Worm (Caenorhabditis elegans) whole organism, L2 larva: Measurements from ENCODE around the gene fbxb-39.

Experiments
- R02D3.7 ChIP-seq: fragments of 150-350 bp; optimal IDR thresholded peaks from 2 replicates; lab custom pipeline; 2014; ENCODE audit warnings: missing biosample characterization, missing genetic modification characterization
- aly-2 ChIP-seq: fragments of 150-350 bp; optimal IDR thresholded peaks from 2 replicates; lab custom pipeline; 2014; ENCODE audit warnings: missing biosample characterization, missing genetic modification characterization
- ceh-82 ChIP-seq: fragments of 150-350 bp; optimal IDR thresholded peaks from 2 replicates; lab custom pipeline; 2014; ENCODE audit warnings: missing biosample characterization, missing genetic modification characterization
- egl-27 ChIP-seq: sonication (generic microtip); optimal IDR thresholded peaks from 3 replicates; lab custom pipeline; 2017; ENCODE audit warnings: missing biosample characterization, missing genetic modification reagents, missing genetic modification characterization
- nhr-12 ChIP-seq: fragments of 150-350 bp; optimal IDR thresholded peaks from 2 replicates; lab custom pipeline; 2014; ENCODE audit warnings: missing biosample characterization, missing genetic modification characterization
- nhr-6 ChIP-seq: fragments of 150-350 bp; optimal IDR thresholded peaks from 2 replicates; lab custom pipeline; 2014; ENCODE audit warnings: missing biosample characterization, missing genetic modification characterization
- sma-3 ChIP-seq: sonication (generic microtip); optimal IDR thresholded peaks from 2 replicates; lab custom pipeline; 2016; ENCODE audit warnings: missing genetic modification reagents, missing genetic modification characterization, missing compliant biosample characterization
- sma-9 ChIP-seq, 2 experiments: fragments of 150-350 bp in 1 of 2; sonication (generic microtip) in 1 of 2; optimal IDR thresholded peaks; 2 replicates each; lab custom pipeline; 2014 to 2016; ENCODE audit warnings: missing genetic modification characterization in 2 of 2, mild to moderate bottlenecking in 1 of 2, missing biosample characterization in 1 of 2, missing compliant biosample characterization in 1 of 2, missing genetic modification reagents in 1 of 2, moderate library complexity in 1 of 2
- snpc-4 ChIP-seq: fragments of 150-350 bp; optimal IDR thresholded peaks from 2 replicates; lab custom pipeline; 2014; ENCODE audit warnings: missing biosample characterization, missing genetic modification characterization
- zag-1 ChIP-seq: fragments of 150-350 bp; optimal IDR thresholded peaks from 2 replicates; lab custom pipeline; 2014; ENCODE audit warnings: missing biosample characterization, missing genetic modification characterization

- TF ChIP-seq nhr-6 (tag; lab: Kevin White, UChicago) (no peak), R02D3.7 (tag; lab: Kevin White, UChicago) (no peak), snpc-4 (no peak), sma-9 (GFP tag; optimal IDR thresholded peaks at IDR 0.05; lab: Kevin White, UChicago) (no peak), sma-9 (tag; optimal IDR thresholded peaks at IDR 0.05; lab: Kevin White, UChicago) (no peak), egl-27 (tag; lab: Kevin White, UChicago) (no peak), nhr-12 (tag; lab: Kevin White, UChicago) (no peak), zag-1 (tag; lab: Kevin White, UChicago) (no peak), sma-3 (GFP tag; lab: Kevin White, UChicago) (no peak), ceh-82 (tag; lab: Kevin White, UChicago) (no peak), aly-2 (tag; lab: Kevin White, UChicago) (no peak)
These were observed 39.0 kb downstream of the fbxb-39 start, which contains the start of the genes fbxb-30 and F45D11.5 for ce11 chrII:1001351-1001750.
